Worm (Caenorhabditis elegans): ENCODE data around the gene R151.2.

Gene R151.2

DNA sequence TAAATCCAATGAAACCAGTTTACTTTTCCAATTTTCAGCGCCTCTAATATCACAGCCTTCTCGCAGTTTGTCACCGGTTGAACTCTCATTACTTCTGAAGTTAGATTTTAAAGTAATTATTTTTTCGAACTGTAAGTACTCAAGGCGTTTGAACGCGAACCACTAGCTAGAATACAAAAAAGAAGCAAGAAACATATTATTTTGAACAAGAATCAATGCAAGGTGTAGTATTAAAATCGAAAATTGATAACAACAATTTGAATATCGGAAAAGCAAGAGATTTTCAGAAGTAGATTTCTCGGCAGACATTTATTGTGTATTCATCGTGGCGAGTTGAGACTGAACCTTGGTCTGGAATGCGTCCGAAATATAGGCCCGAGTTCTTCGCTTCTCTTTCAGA is 11.8 kb upstream of the R151.2 start, which contains the start of gene exos-9:
Gene exos-9 (minus strand): TSS at position 101 of the 400 bp plus-strand sequence.
- TF ChIP-seq ces-1 (GFP tag; optimal IDR thresholded peaks at IDR 0.05) (no peak), ztf-11 (tag; optimal IDR thresholded peaks at IDR 0.05) (no peak), ceh-43 (GFP tag; optimal IDR thresholded peaks at IDR 0.05) (no peak), lsy-2 (tag; optimal IDR thresholded peaks at IDR 0.05) (no peak), nhr-76 (tag; optimal IDR thresholded peaks at IDR 0.05) (no peak), mep-1 (tag; optimal IDR thresholded peaks at IDR 0.05) (no peak), mls-2 (tag; optimal IDR thresholded peaks at IDR 0.05) (no peak), nhr-237 (tag; optimal IDR thresholded peaks at IDR 0.05) (no peak), elt-3 (tag; optimal IDR thresholded peaks at IDR 0.05) (no peak), sem-2 (GFP tag; optimal IDR thresholded peaks at IDR 0.05) (no peak), pha-4 (tag; optimal IDR thresholded peaks at IDR 0.05) (no peak), elt-1 (tag; optimal IDR thresholded peaks at IDR 0.05; ENCODE audit: borderline replicate concordance, insufficient read depth) (no peak), hlh-1 (tag; optimal IDR thresholded peaks at IDR 0.05) (no peak), zip-8 (tag; optimal IDR thresholded peaks at IDR 0.05) (no peak), nhr-12 (tag; optimal IDR thresholded peaks at IDR 0.05) (no peak), sptf-1 (tag; optimal IDR thresholded peaks at IDR 0.05) (no peak), M03D4.4 (tag; optimal IDR thresholded peaks at IDR 0.05) (no peak)

DNA sequence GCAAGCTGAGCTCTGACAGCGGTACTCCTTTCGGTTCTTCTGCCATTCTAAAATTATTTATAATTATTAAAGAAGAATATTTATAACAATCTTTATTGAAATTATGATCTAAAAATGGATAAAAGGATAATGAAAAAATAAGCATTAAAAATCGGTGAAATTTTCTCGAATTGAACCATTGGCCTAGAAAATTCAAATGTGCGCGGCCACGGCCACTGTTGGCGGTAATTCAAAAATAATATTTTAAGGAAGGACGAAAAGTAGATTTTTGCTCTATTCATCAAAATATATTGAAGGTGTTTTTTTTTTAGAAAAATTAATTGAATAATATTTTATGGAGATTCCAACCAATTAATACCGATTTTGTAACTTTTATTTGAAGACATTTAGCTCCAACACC is 10.9 kb upstream of the R151.2 start, which contains the start of gene pfd-5:
Gene pfd-5 (minus strand): TSS at position 47 of the 400 bp plus-strand sequence.
- TF ChIP-seq zip-8 (tag; optimal IDR thresholded peaks at IDR 0.05) (no peak), ces-1 (GFP tag; optimal IDR thresholded peaks at IDR 0.05) (peak; percentile 28), nhr-2 (tag; optimal IDR thresholded peaks at IDR 0.05) (peak; percentile 4), nhr-76 (tag; optimal IDR thresholded peaks at IDR 0.05) (no peak), tbx-8 (GFP tag; optimal IDR thresholded peaks at IDR 0.05) (no peak), mls-2 (tag; optimal IDR thresholded peaks at IDR 0.05) (no peak), unc-120 (tag; optimal IDR thresholded peaks at IDR 0.05; ENCODE audit: poor library complexity, severe bottlenecking) (no peak), cnd-1 (tag; optimal IDR thresholded peaks at IDR 0.05) (no peak), drap-1 (GFP tag; optimal IDR thresholded peaks at IDR 0.05) (no peak), sem-2 (GFP tag; optimal IDR thresholded peaks at IDR 0.05) (no peak), sptf-1 (tag; optimal IDR thresholded peaks at IDR 0.05) (peak; percentile 66), ham-2 (GFP tag; optimal IDR thresholded peaks at IDR 0.05) (no peak), hlh-1 (tag; optimal IDR thresholded peaks at IDR 0.05) (no peak), pha-4 (tag; optimal IDR thresholded peaks at IDR 0.05) (peak; percentile 24), ceh-39 (tag; optimal IDR thresholded peaks at IDR 0.05) (no peak), bed-3 (GFP tag; optimal IDR thresholded peaks at IDR 0.05) (no peak), nhr-28 (tag; optimal IDR thresholded peaks at IDR 0.05) (no peak), flh-1 (GFP tag; optimal IDR thresholded peaks at IDR 0.05) (no peak), nhr-12 (tag; optimal IDR thresholded peaks at IDR 0.05) (no peak), mep-1 (tag; optimal IDR thresholded peaks at IDR 0.05) (no peak), blmp-1 (tag; optimal IDR thresholded peaks at IDR 0.05) (no peak), lsy-2 (tag; optimal IDR thresholded peaks at IDR 0.05) (peak; percentile 65), elt-1 (tag; optimal IDR thresholded peaks at IDR 0.05; ENCODE audit: borderline replicate concordance, insufficient read depth) (no peak), unc-62 (GFP tag; optimal IDR thresholded peaks at IDR 0.05) (no peak), lin-32 (GFP tag; optimal IDR thresholded peaks at IDR 0.05) (no peak), nhr-237 (tag; optimal IDR thresholded peaks at IDR 0.05) (peak; percentile 39)

DNA sequence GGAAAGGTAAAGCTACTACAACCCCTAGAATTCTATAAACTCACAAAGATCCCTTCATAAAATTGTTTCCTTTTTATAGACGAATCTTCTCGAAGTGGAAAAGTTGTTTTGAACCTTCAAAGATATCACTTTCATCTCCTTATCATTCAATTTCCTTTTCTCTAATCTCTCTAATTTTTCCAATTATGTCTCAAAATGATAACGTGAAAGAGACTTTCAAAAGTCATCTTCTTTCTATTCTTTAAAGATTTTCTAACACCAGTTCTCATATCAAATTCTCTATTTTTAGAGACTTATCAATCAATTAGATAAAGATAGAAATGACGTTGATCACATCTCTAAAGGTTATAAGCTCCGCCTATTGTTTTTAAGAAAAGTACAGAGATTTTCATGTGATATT is 10.3 kb upstream of the R151.2 start:
- TF ChIP-seq ceh-83 (GFP tag; optimal IDR thresholded peaks at IDR 0.05) (no peak), cnd-1 (tag; optimal IDR thresholded peaks at IDR 0.05) (no peak), drap-1 (GFP tag; optimal IDR thresholded peaks at IDR 0.05) (no peak), blmp-1 (tag; optimal IDR thresholded peaks at IDR 0.05) (peak; percentile 17), lin-13 (tag; optimal IDR thresholded peaks at IDR 0.05) (no peak)

DNA sequence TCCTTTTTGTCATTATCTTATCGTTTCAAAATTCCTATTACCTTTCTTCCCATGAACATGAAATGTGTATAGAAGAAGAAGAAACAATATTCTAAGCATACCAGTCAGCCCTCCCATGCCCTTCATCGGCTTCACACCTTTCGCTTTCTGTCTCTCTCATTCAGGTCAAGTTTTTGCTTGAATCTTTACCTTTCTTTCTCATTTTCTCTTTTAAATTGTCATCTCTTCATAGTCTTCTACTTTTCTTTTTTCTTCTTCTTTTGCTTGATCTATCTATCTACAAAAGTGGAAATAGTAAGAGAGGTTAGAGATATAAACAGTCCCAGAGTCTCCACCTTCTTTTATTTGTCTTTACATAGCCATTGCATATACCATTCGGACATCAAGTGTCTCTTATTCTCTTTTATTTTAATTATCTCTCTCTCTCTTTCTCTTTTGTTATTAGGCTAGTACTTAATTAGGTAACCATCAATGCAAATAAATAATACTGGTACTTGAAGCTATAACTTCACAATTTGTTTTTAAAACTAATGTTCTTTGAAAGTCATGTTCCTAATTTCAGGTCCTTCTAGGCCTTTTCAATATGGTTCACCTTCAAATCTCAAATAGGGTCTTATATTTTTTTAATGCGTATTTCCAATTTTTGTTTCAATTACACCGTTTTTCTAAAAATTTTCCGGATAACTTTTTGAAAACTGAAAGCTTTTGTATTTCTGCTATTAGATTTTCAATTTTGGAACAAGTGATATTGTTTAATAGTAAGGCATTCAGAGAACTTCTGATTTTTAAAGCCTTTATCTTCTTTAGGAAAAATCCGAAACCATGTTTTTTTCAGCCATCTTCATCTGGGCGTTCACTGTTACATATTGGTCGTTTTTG is 8.2 kb upstream of the R151.2 start, which contains the start of gene dpy-31:
Gene dpy-31 (plus strand): TSS at position 829 of the 879 bp plus-strand sequence.
- no peak for TF ChIP-seq ceh-39 (tag; optimal IDR thresholded peaks at IDR 0.05)
- TF ChIP-seq unc-39 (tag; optimal IDR thresholded peaks at IDR 0.05) = no peak
- no peak for TF ChIP-seq nhr-2 (tag; optimal IDR thresholded peaks at IDR 0.05)
- TF ChIP-seq drap-1 (GFP tag; optimal IDR thresholded peaks at IDR 0.05) = no peak
- TF ChIP-seq mep-1 (tag; optimal IDR thresholded peaks at IDR 0.05) = no peak
- no peak for TF ChIP-seq elt-1 (tag; optimal IDR thresholded peaks at IDR 0.05; ENCODE audit: borderline replicate concordance, insufficient read depth)
- no peak for TF ChIP-seq lsy-2 (tag; optimal IDR thresholded peaks at IDR 0.05)
- no peak for TF ChIP-seq tbx-8 (GFP tag; optimal IDR thresholded peaks at IDR 0.05)
- peak; percentile 19 for TF ChIP-seq ham-2 (GFP tag; optimal IDR thresholded peaks at IDR 0.05)
- TF ChIP-seq lin-32 (GFP tag; optimal IDR thresholded peaks at IDR 0.05) = no peak
- no peak for TF ChIP-seq cnd-1 (tag; optimal IDR thresholded peaks at IDR 0.05)
- no peak for TF ChIP-seq nhr-12 (tag; optimal IDR thresholded peaks at IDR 0.05)
- no peak for TF ChIP-seq zip-8 (tag; optimal IDR thresholded peaks at IDR 0.05)
- TF ChIP-seq blmp-1 (tag; optimal IDR thresholded peaks at IDR 0.05) = peak; percentile 93
- peak; percentile 24 for TF ChIP-seq elt-3 (tag; optimal IDR thresholded peaks at IDR 0.05)
- TF ChIP-seq nhr-28 (tag; optimal IDR thresholded peaks at IDR 0.05) = no peak
- TF ChIP-seq ztf-11 (tag; optimal IDR thresholded peaks at IDR 0.05) = no peak
- TF ChIP-seq snpc-4 (tag; optimal IDR thresholded peaks at IDR 0.05) = no peak

All from whole organism, mixed stage, embryonic.